In the genomic region with DNA sequence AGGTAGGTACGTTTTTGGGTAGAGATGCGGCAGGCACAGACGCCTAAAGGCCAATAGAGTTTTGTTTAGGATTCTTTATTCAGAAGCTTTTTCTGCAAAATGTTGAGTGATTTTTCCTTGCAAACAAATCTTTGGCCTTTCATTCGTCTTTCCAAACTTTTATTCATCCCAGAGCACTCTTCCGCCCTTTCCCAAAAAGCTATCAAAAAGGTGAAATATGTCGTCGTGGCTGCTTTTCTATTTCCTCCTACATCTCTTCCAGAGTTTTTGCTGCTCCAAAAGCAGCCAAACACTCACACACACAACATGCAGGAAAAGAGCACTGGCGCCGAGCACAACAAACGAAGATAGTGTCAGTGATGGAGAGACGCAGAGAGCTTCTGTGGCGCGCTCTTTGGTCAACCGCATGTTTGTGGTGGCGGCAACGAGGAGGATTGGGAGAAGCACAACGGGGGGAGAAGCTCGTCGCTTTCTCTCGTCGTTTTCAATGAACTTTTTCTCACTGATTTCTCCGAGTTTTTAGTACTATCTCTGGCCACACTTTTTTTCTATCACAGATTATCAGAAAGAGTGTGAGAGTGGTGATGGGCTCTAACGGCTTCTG, we compare ENCODE assay signal across 1 worm cellular context.
A peak's percentile ranks its signal among the peaks of the same experiment; 100 is the strongest.
TF ChIP-seq lines count a peak whose summit lies in the region.

No protein-coding gene starts in this region.

TF ChIP-seq in whole organism, L1 larva, 84 proteins besides CTCF, POLR2A, EP300 and RAD21 (continued from another document):
- TF ChIP-seq alr-1 (tag; optimal IDR thresholded peaks at IDR 0.05; lab: Kevin White, UChicago; ENCODE audit: borderline replicate concordance) (no peak), snpc-4 (tag; optimal IDR thresholded peaks at IDR 0.05; lab: Kevin White, UChicago) (peak; percentile 28), fkh-4 (tag; optimal IDR thresholded peaks at IDR 0.05; lab: Kevin White, UChicago; ENCODE audit: borderline replicate concordance) (no peak), egl-27 (tag; optimal IDR thresholded peaks at IDR 0.05; lab: Kevin White, UChicago) (no peak), ceh-63 (GFP tag; optimal IDR thresholded peaks at IDR 0.05; lab: Kevin White, UChicago) (no peak), swsn-7 (tag; optimal IDR thresholded peaks at IDR 0.05; lab: Kevin White, UChicago) (peak; percentile 60), dsc-1 (tag; optimal IDR thresholded peaks at IDR 0.05; lab: Kevin White, UChicago) (peak; percentile 49), nhr-11 (tag; optimal IDR thresholded peaks at IDR 0.05; lab: Kevin White, UChicago) (no peak), pqm-1 (tag; optimal IDR thresholded peaks at IDR 0.05; lab: Kevin White, UChicago) (no peak), zip-4 (GFP tag; optimal IDR thresholded peaks at IDR 0.05; lab: Kevin White, UChicago) (no peak), elt-2 (tag; optimal IDR thresholded peaks at IDR 0.05; lab: Kevin White, UChicago) (peak; percentile 39), isw-1 (GFP tag; IDR thresholded peaks at IDR 0.05; lab: Robert Waterston, UW) (peak; percentile 17; the same call in 1 of the 2 replicates), grh-1 (GFP tag; IDR thresholded peaks at IDR 0.05; lab: Robert Waterston, UW) (no peak), lin-14 (GFP tag; optimal IDR thresholded peaks at IDR 0.05; lab: Kevin White, UChicago) (peak; percentile 89), nhr-84 (tag; optimal IDR thresholded peaks at IDR 0.05; lab: Kevin White, UChicago) (no peak), nhr-76 (tag; optimal IDR thresholded peaks at IDR 0.05; lab: Kevin White, UChicago) (no peak), nhr-20 (tag; optimal IDR thresholded peaks at IDR 0.05; lab: Kevin White, UChicago) (peak; percentile 57), rnt-1 (tag; optimal IDR thresholded peaks at IDR 0.05; lab: Kevin White, UChicago) (peak; percentile 87), nhr-77 (tag; optimal IDR thresholded peaks at IDR 0.05; lab: Kevin White, UChicago) (no peak), C34B4.2 (tag; optimal IDR thresholded peaks at IDR 0.05; lab: Kevin White, UChicago) (no peak), hlh-4 (tag; optimal IDR thresholded peaks at IDR 0.05; lab: Kevin White, UChicago) (no peak), tbx-2 (tag; optimal IDR thresholded peaks at IDR 0.05; lab: Kevin White, UChicago) (peak; percentile 40), zag-1 (tag; optimal IDR thresholded peaks at IDR 0.05; lab: Kevin White, UChicago) (no peak), ceh-82 (tag; optimal IDR thresholded peaks at IDR 0.05; lab: Kevin White, UChicago) (peak in 2 of 3 experiments; percentile 7 to 72), fkh-10 (GFP tag; optimal IDR thresholded peaks at IDR 0.05; lab: Kevin White, UChicago) (peak; percentile 6), nhr-47 (tag; optimal IDR thresholded peaks at IDR 0.05; lab: Kevin White, UChicago) (peak; percentile 67), efl-1 (optimal IDR thresholded peaks at IDR 0.05; lab: Kevin White, UChicago) (peak; percentile 42 to 43), efl-1 (GFP tag; optimal IDR thresholded peaks at IDR 0.05 in 1 of 2; lab: Kevin White, UChicago) (peak; percentile 30 to 89), tlp-1 (tag; optimal IDR thresholded peaks at IDR 0.05; lab: Kevin White, UChicago) (no peak), mep-1 (tag; optimal IDR thresholded peaks at IDR 0.05; lab: Kevin White, UChicago) (peak; percentile 23), mab-9 (GFP tag; IDR thresholded peaks at IDR 0.05; lab: Robert Waterston, UW) (no peak), sptf-1 (tag; optimal IDR thresholded peaks at IDR 0.05; lab: Kevin White, UChicago) (no peak), hlh-17 (GFP tag; optimal IDR thresholded peaks at IDR 0.05; lab: Kevin White, UChicago; ENCODE audit: borderline replicate concordance) (no peak), egl-13 (tag; optimal IDR thresholded peaks at IDR 0.05; lab: Kevin White, UChicago) (no peak), C04F5.9 (tag; optimal IDR thresholded peaks at IDR 0.05; lab: Kevin White, UChicago) (no peak), lir-3 (tag; optimal IDR thresholded peaks at IDR 0.05; lab: Kevin White, UChicago; ENCODE audit: poor library complexity) (no peak), unc-130 (tag; optimal IDR thresholded peaks at IDR 0.05; lab: Kevin White, UChicago) (no peak), aha-1 (tag; optimal IDR thresholded peaks at IDR 0.05; lab: Kevin White, UChicago) (no peak), mdl-1 (tag; optimal IDR thresholded peaks at IDR 0.05; lab: Kevin White, UChicago) (peak in 1 of 2 experiments; percentile 39), unc-62 (GFP tag; optimal IDR thresholded peaks at IDR 0.05; lab: Kevin White, UChicago) (no peak), efl-3 (GFP tag; optimal IDR thresholded peaks at IDR 0.05; lab: Kevin White, UChicago) (no peak), jun-1 (tag; optimal IDR thresholded peaks at IDR 0.05; lab: Kevin White, UChicago) (peak; percentile 25), lin-13 (GFP tag; optimal IDR thresholded peaks at IDR 0.05; lab: Kevin White, UChicago) (no peak), ceh-90 (tag; optimal IDR thresholded peaks at IDR 0.05; lab: Kevin White, UChicago) (no peak), pax-3 (tag; optimal IDR thresholded peaks at IDR 0.05; lab: Kevin White, UChicago) (peak; percentile 22), skn-1 (tag; optimal IDR thresholded peaks at IDR 0.05; lab: Kevin White, UChicago) (no peak), mef-2 (tag; optimal IDR thresholded peaks at IDR 0.05; lab: Kevin White, UChicago) (no peak), unc-30 (tag; optimal IDR thresholded peaks at IDR 0.05; lab: Kevin White, UChicago) (no peak), fos-1 (tag; optimal IDR thresholded peaks at IDR 0.05; lab: Kevin White, UChicago) (no peak)
